Fruit fly (Drosophila melanogaster): ENCODE results near the gene E23.

- TF ChIP-seq CG13204 (GFP tag; optimal IDR thresholded peaks at IDR 0.05), result no peak
- no peak for TF ChIP-seq Pif1B (GFP tag; optimal IDR thresholded peaks at IDR 0.05)
- no peak for TF ChIP-seq CG8159 (tag; optimal IDR thresholded peaks at IDR 0.05)
- TF ChIP-seq gl (tag; optimal IDR thresholded peaks at IDR 0.05), result no peak
- no peak for TF ChIP-seq CG8301 (tag; optimal IDR thresholded peaks at IDR 0.05)
- TF ChIP-seq CG12605 (GFP tag; IDR thresholded peaks at IDR 0.05), result no peak
- no peak for TF ChIP-seq CG17806 (tag; optimal IDR thresholded peaks at IDR 0.05)
- TF ChIP-seq CG34367 (tag; optimal IDR thresholded peaks at IDR 0.05), result no peak
- no peak for TF ChIP-seq D1 (tag; optimal IDR thresholded peaks at IDR 0.05)
These were observed 17.3 kb upstream of the E23 start for dm6 chr2L:3371776-3372383.

All from whole organism, pupa.